Fruit fly (Drosophila melanogaster): ENCODE data around the gene lic.
A peak's percentile ranks its signal among the peaks of the same experiment; 100 is the strongest.

lic gene

dm6 chrX:13112238-13112829, 21.4 kb downstream of the lic start, which contains the start of gene Chpf:
Gene Chpf, minus strand, starts transcription at chrX:13112462.
- no peak for TF ChIP-seq noc (tag; optimal IDR thresholded peaks at IDR 0.05)

dm6 chrX:13113863-13114407, 23.0 kb downstream of the lic start:
- TF ChIP-seq noc (tag; optimal IDR thresholded peaks at IDR 0.05), result no peak

DNA sequence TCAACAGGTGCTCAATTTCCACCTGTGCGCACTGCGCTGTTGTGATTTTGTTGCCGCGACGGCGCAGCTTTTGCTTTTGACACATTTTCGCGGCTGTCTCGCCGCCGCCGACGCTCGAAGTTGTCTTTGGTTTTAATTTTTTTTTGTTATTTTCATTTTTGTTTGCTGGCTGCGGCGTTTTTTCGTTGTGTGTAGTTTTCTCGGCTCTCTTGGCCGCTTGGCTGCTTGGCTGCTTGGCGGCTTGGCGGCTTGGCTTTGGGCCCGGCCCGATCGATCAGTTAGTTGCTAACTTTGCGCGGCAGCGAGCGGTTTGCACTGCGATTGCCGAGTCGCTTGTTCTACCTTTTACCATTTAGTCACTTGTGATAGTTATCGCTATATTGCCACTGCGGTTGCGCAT, 23.9 kb downstream of the lic start, which contains the start of gene CG42237:
Gene CG42237, plus strand, starts transcription at position 271 of the 400 bp plus-strand sequence.
- TF ChIP-seq noc (tag; optimal IDR thresholded peaks at IDR 0.05), result no peak

- TF ChIP-seq noc (tag; optimal IDR thresholded peaks at IDR 0.05), result no peak
Measured at dm6 chrX:13116438-13117243, 25.7 kb downstream of the lic start.

- no peak for TF ChIP-seq noc (tag; optimal IDR thresholded peaks at IDR 0.05)
Measured at dm6 chrX:13125559-13125958, 34.6 kb downstream of the lic start.

DNA sequence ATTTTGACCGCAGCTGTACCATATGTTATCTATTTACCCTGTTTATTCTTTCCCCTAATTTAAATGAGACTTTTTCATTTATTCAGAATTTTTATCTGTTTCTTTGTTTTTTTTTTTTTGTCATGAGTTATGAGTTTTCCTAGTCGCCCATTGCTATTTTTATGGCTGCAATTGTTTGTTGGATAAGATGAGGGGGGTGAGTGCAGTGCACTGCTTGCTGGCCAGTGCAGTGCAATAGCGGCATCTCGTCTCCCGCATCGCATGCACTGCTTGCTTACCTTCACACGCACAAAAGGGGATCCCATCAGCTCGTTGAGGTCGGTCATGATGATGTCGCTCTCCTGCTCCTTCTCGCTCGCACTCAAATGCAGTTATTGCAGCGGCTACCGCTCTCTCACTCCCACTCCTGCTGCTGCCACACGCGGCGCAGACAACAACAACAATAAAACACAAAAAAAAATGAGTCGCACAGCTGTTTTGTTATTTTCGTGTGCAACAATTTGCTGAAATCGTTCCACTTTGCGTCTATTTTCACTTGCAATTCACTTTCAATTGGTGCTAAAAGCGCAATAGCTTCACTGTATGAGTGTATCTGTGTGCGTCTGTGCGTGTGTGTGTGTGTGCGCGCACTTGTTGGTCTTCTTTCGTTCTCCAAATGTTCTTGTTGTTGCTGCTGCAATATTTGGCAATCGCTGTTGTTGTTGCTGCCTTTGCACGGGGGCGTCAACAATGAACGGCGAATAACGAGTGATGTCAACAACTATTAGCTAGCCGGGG, 37.2 kb downstream of the lic start:
- no peak for TF ChIP-seq noc (tag; optimal IDR thresholded peaks at IDR 0.05)

dm6 chrX:13128750-13129152, 37.8 kb downstream of the lic start, which contains the start of the genes CG32638, CG15717 and MFS10:
Gene CG32638, minus strand, starts transcription at chrX:13128794.
Gene CG15717, plus strand, starts transcription at chrX:13128952.
Gene MFS10, plus strand, starts transcription at chrX:13129018.
- TF ChIP-seq noc (tag; optimal IDR thresholded peaks at IDR 0.05), result no peak

DNA sequence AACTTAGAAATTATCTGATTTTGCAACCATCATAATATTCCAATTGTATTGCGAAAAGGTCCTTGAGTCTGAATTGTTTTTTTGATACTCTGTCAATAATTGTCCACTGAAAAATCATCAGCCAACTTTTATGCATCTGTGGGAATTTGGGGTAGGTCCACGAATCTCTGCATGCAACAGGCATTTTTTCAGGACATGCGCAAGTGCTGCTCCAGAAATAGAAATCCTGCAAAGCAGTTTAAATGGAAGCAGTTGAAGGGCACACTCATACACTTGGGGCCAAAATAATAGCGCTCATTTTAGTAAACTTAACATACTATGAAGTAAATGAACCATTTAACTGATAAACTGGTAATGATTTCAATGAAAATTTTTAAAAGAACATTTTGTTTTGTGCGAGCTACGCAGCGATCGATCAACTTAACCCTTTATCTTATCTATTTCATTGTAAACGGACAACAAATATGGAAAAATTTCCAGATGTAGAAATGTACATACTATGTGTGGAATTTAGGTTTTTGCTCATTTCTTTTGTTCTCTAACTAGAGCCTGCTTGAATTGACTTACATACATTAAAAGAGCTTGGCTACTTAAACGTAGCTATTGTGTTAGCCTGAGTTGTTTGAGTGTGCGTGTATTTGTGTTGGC, 39.4 kb downstream of the lic start:
- peak; percentile 63 for TF ChIP-seq noc (tag; optimal IDR thresholded peaks at IDR 0.05)

DNA sequence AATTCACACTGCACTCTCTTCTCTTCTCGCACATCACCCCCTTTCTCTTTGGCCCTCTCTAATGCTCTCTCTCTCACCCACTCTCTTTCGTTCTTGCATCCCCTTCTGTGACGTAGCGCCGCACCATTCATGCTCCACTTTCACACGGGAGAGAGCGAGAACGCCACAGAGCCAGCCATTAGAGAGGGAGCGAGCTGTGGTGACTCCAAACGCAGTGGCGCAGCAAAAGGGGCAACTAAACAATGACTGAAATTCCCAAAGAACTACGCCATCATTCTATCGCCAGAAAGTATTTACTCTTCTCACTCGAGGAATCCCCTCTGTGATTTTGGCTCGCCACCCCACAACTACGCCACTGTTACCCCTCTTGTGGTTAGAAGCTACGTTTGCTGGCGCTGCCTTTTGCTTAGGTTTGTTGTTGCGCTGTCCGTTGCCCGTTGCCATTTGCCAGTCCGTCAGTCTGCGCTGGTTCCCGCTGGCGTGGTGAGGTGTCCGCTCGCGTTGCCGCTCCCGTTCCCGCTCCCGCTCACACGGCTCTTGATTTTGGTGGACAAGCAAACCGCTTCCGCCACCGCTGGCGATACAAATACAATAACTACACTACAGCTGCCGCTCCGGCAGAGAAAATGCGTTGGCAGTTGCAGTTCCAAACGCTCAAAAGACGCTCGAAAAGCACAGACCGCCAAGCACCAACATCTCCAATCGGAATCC, 40.3 kb downstream of the lic start:
- peak; percentile 99 for TF ChIP-seq noc (tag; optimal IDR thresholded peaks at IDR 0.05)

- no peak for TF ChIP-seq noc (tag; optimal IDR thresholded peaks at IDR 0.05)
Measured at dm6 chrX:13134811-13135210, 43.9 kb downstream of the lic start.

dm6 chrX:13135702-13136101, 44.8 kb downstream of the lic start:
- TF ChIP-seq noc (tag; optimal IDR thresholded peaks at IDR 0.05), result peak; percentile 13

dm6 chrX:13136939-13137697, 46.2 kb downstream of the lic start:
- no peak for TF ChIP-seq noc (tag; optimal IDR thresholded peaks at IDR 0.05)

DNA sequence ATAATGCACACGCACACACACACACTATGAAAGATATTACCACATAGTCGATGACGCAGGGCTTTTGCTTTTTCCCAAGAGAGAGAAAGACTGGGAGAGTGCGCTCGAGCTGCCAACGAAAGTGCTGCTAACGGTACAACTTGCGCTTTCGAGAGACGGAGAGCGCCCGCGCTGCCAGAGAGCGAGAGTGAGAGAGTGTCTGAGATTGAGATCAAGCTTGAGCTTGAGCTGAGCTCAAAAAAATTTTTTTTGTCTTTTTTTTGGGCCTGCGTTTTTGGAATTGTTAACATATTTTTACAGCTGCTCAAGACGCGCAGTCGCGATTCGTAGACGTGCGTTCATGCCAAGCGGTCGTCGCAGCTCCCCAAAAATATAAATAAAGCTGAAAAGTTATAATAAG, 47.9 kb downstream of the lic start, which contains the start of gene CG32645:
Gene CG32645, plus strand, starts transcription at position 313 of the 400 bp plus-strand sequence.
- TF ChIP-seq noc (tag; optimal IDR thresholded peaks at IDR 0.05), result no peak

DNA sequence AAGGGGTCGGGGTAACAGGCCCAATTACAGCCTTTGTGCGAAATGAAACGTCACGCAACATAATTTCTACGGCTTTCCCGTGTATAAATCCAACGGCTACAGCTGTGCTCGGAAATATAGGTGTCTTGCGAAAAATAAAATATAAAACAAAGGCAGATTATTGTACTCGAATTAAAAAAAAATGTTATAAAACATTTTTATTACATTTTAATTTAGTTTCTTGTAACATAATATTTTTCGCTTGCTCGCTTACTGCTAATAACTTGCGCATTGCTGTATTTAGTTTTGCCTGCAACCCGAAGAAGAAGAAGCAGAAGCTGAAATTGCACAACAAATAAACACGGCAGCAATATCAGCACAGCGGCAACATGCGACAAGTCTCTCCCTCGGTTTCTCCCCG, 52.2 kb downstream of the lic start:
- no peak for TF ChIP-seq noc (tag; optimal IDR thresholded peaks at IDR 0.05)
